3 worm cellular contexts compared by ENCODE assay signal in genomic region chrIV:13458237-13458636, ce11.
TF ChIP-seq lines count a peak whose summit lies in the region.

No protein-coding gene starts in this region.

TF ChIP-seq in whole organism, L4 larva, 104 proteins besides CTCF, POLR2A, EP300 and RAD21:
- TF ChIP-seq ceh-62 (tag; optimal IDR thresholded peaks at IDR 0.05; lab: Kevin White, UChicago) (no peak), set-16 (GFP tag; IDR thresholded peaks at IDR 0.05; lab: Robert Waterston, UW) (peak; percentile 61)

TF ChIP-seq in whole organism, early embryonic, 17 proteins besides CTCF, POLR2A, EP300 and RAD21:
- TF ChIP-seq scrt-1 (GFP tag; IDR thresholded peaks at IDR 0.05; lab: Robert Waterston, UW) (0 out of 2 replicates have a peak, but pooled peaks have one; percentile 5), ceh-36 (tag; optimal IDR thresholded peaks at IDR 0.05; lab: Kevin White, UChicago) (no peak)
TF ChIP-seq in whole organism, early embryonic: peak in this region for 1.

TF ChIP-seq in whole organism, young adult, 124 proteins besides CTCF, POLR2A, EP300 and RAD21:
- TF ChIP-seq B0019.2 (GFP tag; conservative IDR thresholded peaks at IDR 0.05; lab: Robert Waterston, UW) (no peak), ztf-25 (GFP tag; IDR thresholded peaks at IDR 0.05; lab: Robert Waterston, UW) (no peak), mcd-1 (GFP tag; IDR thresholded peaks at IDR 0.05; lab: Robert Waterston, UW) (no peak), ekl-4 (GFP tag; IDR thresholded peaks at IDR 0.05; lab: Robert Waterston, UW) (no peak), zfh-2 (GFP tag; conservative IDR thresholded peaks at IDR 0.05; lab: Robert Waterston, UW) (peak; percentile 69), unc-62 (GFP tag; optimal IDR thresholded peaks at IDR 0.05; lab: Kevin White, UChicago) (no peak), repo-1 (tag; optimal IDR thresholded peaks at IDR 0.05; lab: Kevin White, UChicago) (no peak), lsl-1 (GFP tag; optimal IDR thresholded peaks at IDR 0.05; lab: Kevin White, UChicago) (no peak)
TF ChIP-seq in whole organism, young adult: peak in this region for 1.
